Worm (Caenorhabditis elegans): ENCODE results near the gene ZC404.16.

ce11 chrV:6726279-6726678 lies 47.4 kb downstream of the ZC404.16 start:
- no peak for TF ChIP-seq ceh-16 (tag; optimal IDR thresholded peaks at IDR 0.05)
- TF ChIP-seq lin-39 (tag; optimal IDR thresholded peaks at IDR 0.05), result no peak
- TF ChIP-seq ztf-1 (GFP tag; conservative IDR thresholded peaks at IDR 0.05), result no peak
